Fruit fly (Drosophila melanogaster): ENCODE measurements around the gene CG32281.

Gene CG32281

DNA sequence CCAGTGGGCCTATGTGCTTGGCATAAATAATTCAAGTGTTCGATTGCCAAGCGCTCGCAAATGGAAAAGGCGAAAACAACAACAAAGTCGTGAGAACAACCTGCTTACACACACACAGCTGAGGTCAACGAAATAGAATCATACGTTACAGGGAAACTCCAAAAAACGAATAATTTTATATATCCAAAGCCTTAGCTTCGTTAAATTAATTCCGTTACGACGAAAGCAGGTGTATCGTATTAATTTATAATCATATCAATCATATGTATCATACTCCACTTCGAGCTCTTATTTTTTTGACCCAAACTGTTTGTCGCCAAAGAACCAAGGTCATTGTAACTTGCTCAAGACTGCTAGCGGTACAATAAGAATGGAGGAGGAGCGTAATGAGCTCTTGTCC is 10.3 kb downstream of the CG32281 start (continued):
- TF ChIP-seq CG6808 (GFP tag; optimal IDR thresholded peaks at IDR 0.05) (peak; percentile 91), Ets96B (tag; optimal IDR thresholded peaks at IDR 0.05) (peak; percentile 95), CG10669 (GFP tag; optimal IDR thresholded peaks at IDR 0.05) (peak; percentile 93), spab (GFP tag; optimal IDR thresholded peaks at IDR 0.05) (peak; percentile 92), CG16779 (tag; optimal IDR thresholded peaks at IDR 0.05) (peak; percentile 82), Gug (GFP tag; IDR thresholded peaks at IDR 0.05) (peak; percentile 86), CG6163 (GFP tag; IDR thresholded peaks at IDR 0.05) (peak; percentile 96)

DNA sequence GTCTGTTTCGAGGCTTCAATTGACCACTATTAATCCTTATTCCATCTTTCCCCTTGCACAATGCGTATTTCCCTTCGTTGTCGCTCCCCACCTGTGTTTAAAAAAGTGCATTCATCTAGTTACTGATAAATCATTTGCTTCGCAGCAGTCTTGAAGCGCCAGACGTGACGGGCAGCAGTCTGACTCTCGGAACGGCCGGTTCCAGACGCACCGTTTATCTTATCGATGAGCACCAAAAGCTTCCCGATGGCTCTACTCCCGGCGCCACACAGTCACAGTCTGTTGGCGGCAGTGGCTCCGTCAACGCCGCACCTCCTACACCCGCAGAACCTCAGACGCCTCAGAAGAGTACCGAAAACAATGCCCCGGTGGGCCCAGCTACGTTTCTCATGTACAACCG is 14.9 kb downstream of the CG32281 start, which contains the start of gene CG42494:
Gene CG42494 (plus strand): TSS at position 301 of the 400 bp plus-strand sequence.
- no peak for TF ChIP-seq eg (GFP tag; IDR thresholded peaks at IDR 0.05)
- no peak for TF ChIP-seq CG11294 (GFP tag; IDR thresholded peaks at IDR 0.05)
- TF ChIP-seq CG7368 (GFP tag; optimal IDR thresholded peaks at IDR 0.05), result no peak

DNA sequence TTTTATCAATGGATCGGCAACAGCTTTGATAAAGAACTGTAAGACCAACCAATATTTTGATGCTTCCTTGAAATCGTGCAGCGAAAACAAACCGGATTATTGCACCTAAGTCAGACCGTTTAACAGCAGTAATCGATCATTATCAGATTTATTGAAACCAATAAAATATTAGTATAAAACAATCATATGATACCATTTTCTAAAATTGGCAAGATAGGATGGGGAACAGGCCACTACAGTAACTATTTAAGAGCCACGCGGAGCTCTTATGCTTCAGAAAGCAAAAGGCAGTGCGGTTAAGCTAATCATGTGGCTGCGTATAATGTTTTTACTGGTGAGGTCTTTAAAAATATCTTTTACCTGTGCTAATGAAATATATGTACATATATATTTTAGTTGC is 17.2 kb downstream of the CG32281 start, which contains the start of gene CG32284:
Gene CG32284 (plus strand): TSS at position 301 of the 400 bp plus-strand sequence.
- TF ChIP-seq Hr4 (GFP tag; optimal IDR thresholded peaks at IDR 0.05) (no peak), CG15336 (GFP tag; IDR thresholded peaks at IDR 0.05) (no peak), CG6792 (GFP tag; optimal IDR thresholded peaks at IDR 0.05) (no peak), CG7368 (GFP tag; optimal IDR thresholded peaks at IDR 0.05) (no peak), spab (GFP tag; optimal IDR thresholded peaks at IDR 0.05) (no peak), CG8319 (GFP tag; optimal IDR thresholded peaks at IDR 0.05) (no peak), eg (GFP tag; IDR thresholded peaks at IDR 0.05) (no peak), CG6808 (GFP tag; optimal IDR thresholded peaks at IDR 0.05) (no peak), lz (GFP tag; optimal IDR thresholded peaks at IDR 0.05) (no peak), CG16779 (tag; optimal IDR thresholded peaks at IDR 0.05) (no peak), net (GFP tag; optimal IDR thresholded peaks at IDR 0.05) (no peak), pdm3 (GFP tag; optimal IDR thresholded peaks at IDR 0.05) (no peak), dac (GFP tag; optimal IDR thresholded peaks at IDR 0.05) (no peak)

DNA sequence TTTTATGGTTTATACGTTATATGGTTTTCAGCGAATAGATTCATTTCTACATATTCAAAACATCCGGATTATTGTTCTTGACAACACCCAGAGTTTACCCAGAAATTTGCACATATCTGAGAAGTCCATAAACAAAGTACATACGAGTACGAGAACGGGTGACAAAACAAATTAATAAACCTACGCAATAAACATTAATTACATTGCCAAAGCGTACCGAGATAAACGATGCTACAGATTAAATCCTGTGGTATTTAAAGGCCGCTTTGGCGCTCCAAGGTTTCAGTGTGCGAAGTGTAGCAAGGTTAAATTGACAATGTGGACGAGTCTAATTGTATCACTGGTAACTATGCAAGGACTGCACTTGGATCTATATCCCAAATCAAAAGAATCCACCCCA is 18.1 kb downstream of the CG32281 start, which contains the start of gene CG14957:
Gene CG14957 (plus strand): TSS at position 301 of the 400 bp plus-strand sequence.
- TF ChIP-seq CG6854 (GFP tag; optimal IDR thresholded peaks at IDR 0.05) (peak; percentile 0), OdsH (GFP tag; optimal IDR thresholded peaks at IDR 0.05) (no peak)

DNA sequence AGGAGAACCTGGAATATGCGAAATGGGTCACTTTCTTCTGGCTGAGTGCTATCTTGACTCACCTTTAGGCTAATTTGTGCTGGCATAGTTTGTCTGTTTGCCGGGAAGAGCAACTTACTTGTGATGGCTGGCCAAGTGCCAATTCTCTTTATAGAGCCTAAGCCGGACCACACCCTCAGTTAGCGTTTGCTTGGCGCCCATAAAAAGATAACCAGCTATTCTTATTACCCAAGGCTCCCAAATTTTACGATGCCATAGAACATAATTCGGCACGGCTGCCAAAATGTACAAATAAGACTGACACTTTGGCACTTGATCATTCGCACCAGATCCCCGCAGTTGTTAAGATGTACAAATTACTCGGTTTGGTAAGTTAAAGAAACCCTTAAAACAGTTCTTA is 20.5 kb downstream of the CG32281 start, which contains the start of the genes CG42525 and CG14958:
Gene CG42525 (minus strand): TSS at position 101 of the 400 bp plus-strand sequence.
Gene CG14958 (plus strand): TSS at position 332 of the 400 bp plus-strand sequence.
- TF ChIP-seq pdm3 (GFP tag; optimal IDR thresholded peaks at IDR 0.05) (no peak), fd85E (GFP tag; optimal IDR thresholded peaks at IDR 0.05) (no peak)

DNA sequence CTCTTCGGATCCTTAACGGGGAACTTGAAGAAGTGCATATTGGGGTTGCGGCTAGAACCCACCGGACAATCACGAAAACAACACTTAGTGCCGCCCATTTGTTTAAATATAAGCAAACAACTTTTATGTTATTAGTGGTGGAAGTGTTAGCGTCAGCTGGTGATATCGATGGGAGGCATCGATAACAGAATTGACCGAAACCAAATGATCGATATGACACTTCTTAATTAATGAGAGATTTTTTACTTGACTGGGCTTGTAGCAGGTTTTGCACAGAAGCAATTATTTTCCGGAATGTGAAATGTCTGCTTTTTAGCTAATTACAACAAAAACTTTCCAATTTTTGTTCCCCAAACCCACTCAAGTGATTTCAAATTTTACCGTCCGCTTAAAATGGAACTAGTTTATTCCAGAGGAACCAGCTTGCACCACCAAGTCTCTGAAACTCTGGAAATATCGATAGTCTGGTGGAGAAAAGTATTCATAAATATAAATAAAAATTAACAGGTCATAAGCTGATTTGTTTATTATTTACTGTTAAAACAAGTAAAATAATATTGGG is 23.2 kb downstream of the CG32281 start, which contains the start of gene CG14965:
Gene CG14965 (minus strand): TSS at position 159 of the 562 bp plus-strand sequence.
- TF ChIP-seq fkh (GFP tag; optimal IDR thresholded peaks at IDR 0.05) (peak; percentile 85), spab (GFP tag; optimal IDR thresholded peaks at IDR 0.05) (no peak)

DNA sequence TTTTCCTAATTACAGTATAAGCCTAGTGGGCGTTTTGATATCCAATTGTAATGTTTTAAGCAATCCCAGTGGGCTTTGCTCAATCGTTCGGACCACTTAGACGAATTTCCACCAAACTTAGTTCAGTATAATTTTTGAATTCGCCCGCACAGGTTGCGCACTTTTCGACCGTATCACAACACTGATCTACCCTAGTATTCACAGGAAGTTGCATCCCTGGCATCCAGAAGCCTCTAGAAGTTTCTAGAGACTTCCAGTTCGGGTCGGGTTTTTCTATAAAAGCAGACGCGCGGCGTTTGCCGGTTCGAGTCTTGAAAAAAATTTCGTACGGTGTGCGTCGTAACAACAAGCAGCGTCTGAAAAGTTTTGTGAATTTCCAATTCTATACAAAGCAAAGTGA is 23.7 kb downstream of the CG32281 start, which contains the start of gene Hsp83:
Gene Hsp83 (plus strand): TSS at position 58 of the 400 bp plus-strand sequence.
- TF ChIP-seq vri (GFP tag; optimal IDR thresholded peaks at IDR 0.05) (peak; percentile 98), acj6 (GFP tag; optimal IDR thresholded peaks at IDR 0.05) (peak; percentile 85), fkh (GFP tag; optimal IDR thresholded peaks at IDR 0.05) (peak; percentile 82), CG1621 (tag; optimal IDR thresholded peaks at IDR 0.05) (peak; percentile 89), CG16779 (tag; optimal IDR thresholded peaks at IDR 0.05) (peak; percentile 98), dsx (GFP tag; optimal IDR thresholded peaks at IDR 0.05; ENCODE audit: poor library complexity, severe bottlenecking) (peak; percentile 77), ss (GFP tag; optimal IDR thresholded peaks at IDR 0.05) (peak; percentile 98), Sox14 (GFP tag; optimal IDR thresholded peaks at IDR 0.05) (peak; percentile 84), Hr38 (GFP tag; optimal IDR thresholded peaks at IDR 0.05) (no peak), Hr4 (GFP tag; optimal IDR thresholded peaks at IDR 0.05) (peak; percentile 72), CG11294 (GFP tag; IDR thresholded peaks at IDR 0.05) (peak; percentile 53; the same call in 1 of the 2 replicates), topi (GFP tag; optimal IDR thresholded peaks at IDR 0.05) (peak; percentile 92), CG6276 (GFP tag; optimal IDR thresholded peaks at IDR 0.05) (no peak), fd85E (GFP tag; optimal IDR thresholded peaks at IDR 0.05) (peak; percentile 94), CG34406 (GFP tag; optimal IDR thresholded peaks at IDR 0.05) (peak; percentile 93), CG10631 (GFP tag; optimal IDR thresholded peaks at IDR 0.05) (peak; percentile 77), CG6808 (GFP tag; optimal IDR thresholded peaks at IDR 0.05) (peak; percentile 93), OdsH (GFP tag; optimal IDR thresholded peaks at IDR 0.05) (peak; percentile 84), CG4318 (GFP tag; optimal IDR thresholded peaks at IDR 0.05) (peak; percentile 34), CG11762 (GFP tag; optimal IDR thresholded peaks at IDR 0.05; ENCODE audit: insufficient read depth) (peak; percentile 82), net (GFP tag; optimal IDR thresholded peaks at IDR 0.05) (peak; percentile 96), fd59A (GFP tag; optimal IDR thresholded peaks at IDR 0.05) (peak; percentile 85)

All from whole organism, prepupa.